Worm (Caenorhabditis elegans) whole organism, young adult: ENCODE results near the gene rsu-1.

Experiments
- ama-1 ChIP-seq, 3 experiments: fragments of 150-350 bp in 1 of 3; sonication (generic microtip) in 2 of 3; optimal IDR thresholded peaks; 2 replicates each; lab custom pipeline; 2014 to 2018; ENCODE audit warnings: missing biosample characterization in 2 of 3, missing genetic modification characterization in 2 of 3, missing genetic modification reagents in 2 of 3
- aptf-3 ChIP-seq: fragments of 200-800 bp; sonication (Bioruptor generic); IDR thresholded peaks from 2 replicates; pipeline ENCODE4 v1.3.6; 2022; ENCODE audit warnings: missing genetic modification characterization, missing compliant biosample characterization
- ceh-40 ChIP-seq: fragments of 200-800 bp; sonication (Bioruptor generic); IDR thresholded peaks from 2 replicates; pipeline ENCODE4 v1.3.6; 2022; ENCODE audit warnings: missing genetic modification characterization, missing compliant biosample characterization
- chd-7 ChIP-seq: sonication (generic microtip); optimal IDR thresholded peaks from 2 replicates; lab custom pipeline; 2016; ENCODE audit warnings: mild to moderate bottlenecking, missing genetic modification characterization, moderate library complexity, missing compliant biosample characterization
- dpff-1 ChIP-seq: sonication (generic microtip); optimal IDR thresholded peaks from 2 replicates; lab custom pipeline; 2017; ENCODE audit warnings: mild to moderate bottlenecking, missing genetic modification characterization, missing compliant biosample characterization
- lag-1 ChIP-seq: fragments of 200-800 bp; sonication (Bioruptor generic); IDR thresholded peaks from 2 replicates; pipeline ENCODE4 v1.3.6; 2022; ENCODE audit warnings: missing genetic modification reagents, missing genetic modification characterization, missing compliant biosample characterization
- mel-28 ChIP-seq: sonication (generic microtip); optimal IDR thresholded peaks from 2 replicates; lab custom pipeline; 2016; ENCODE audit warnings: borderline replicate concordance, mild to moderate bottlenecking, missing genetic modification characterization, missing compliant biosample characterization
- nhr-90 ChIP-seq: sonication (generic microtip); optimal IDR thresholded peaks from 2 replicates; lab custom pipeline; 2016; ENCODE audit warnings: missing genotype, mild to moderate bottlenecking, missing genetic modification characterization, missing compliant biosample characterization
- pbrm-1 ChIP-seq: fragments of 200-800 bp; sonication (Bioruptor generic); IDR thresholded peaks from 2 replicates; pipeline ENCODE4 v1.3.6; 2022; ENCODE audit warnings: missing genetic modification reagents, missing genetic modification characterization, missing compliant biosample characterization
- zim-3 ChIP-seq: sonication (generic microtip); optimal IDR thresholded peaks from 2 replicates; lab custom pipeline; 2017; ENCODE audit warnings: mild to moderate bottlenecking, missing genetic modification characterization, moderate library complexity, missing compliant biosample characterization

- no peak for TF ChIP-seq pbrm-1 (GFP tag; lab: Robert Waterston, UW)
- TF ChIP-seq nhr-90 (tag; lab: Kevin White, UChicago): no peak
- no peak for TF ChIP-seq dpff-1 (tag; lab: Kevin White, UChicago)
- TF ChIP-seq lag-1 (GFP tag; lab: Robert Waterston, UW): no peak
- TF ChIP-seq ceh-40 (GFP tag; lab: Robert Waterston, UW): no peak
- no peak for TF ChIP-seq chd-7 (tag; lab: Kevin White, UChicago)
- no peak for TF ChIP-seq mel-28
- TF ChIP-seq ama-1 (optimal IDR thresholded peaks at IDR 0.05; lab: Kevin White, UChicago): no peak
- no peak for TF ChIP-seq ama-1 (GFP tag; optimal IDR thresholded peaks at IDR 0.05; lab: Kevin White, UChicago)
- no peak for TF ChIP-seq aptf-3 (GFP tag; lab: Robert Waterston, UW)
- TF ChIP-seq zim-3 (tag; lab: Kevin White, UChicago): no peak
These were observed 7.1 kb downstream of the rsu-1 start for ce11 chrIII:3478795-3479398.
